Worm (Caenorhabditis elegans): ENCODE results near the gene F11G11.4.

DNA sequence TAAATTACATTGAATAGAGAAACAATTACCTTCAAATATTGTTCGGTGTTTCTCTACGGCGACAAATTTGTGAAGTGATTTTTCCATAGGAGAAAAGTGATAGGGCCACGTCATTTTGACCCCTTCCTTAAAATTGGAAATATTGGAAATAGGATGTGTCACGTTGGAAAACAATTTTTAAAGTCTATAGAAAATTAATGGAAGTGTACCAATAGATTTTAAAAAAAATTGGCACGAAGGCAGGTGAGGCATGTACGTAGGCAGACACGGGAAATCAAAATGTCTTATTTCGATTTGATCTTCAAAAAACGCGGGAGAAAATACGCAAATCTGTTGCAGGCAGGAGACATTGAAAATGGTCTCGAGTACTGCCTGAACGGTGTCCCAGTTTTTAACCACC lies 22.7 kb upstream of the F11G11.4 start, which contains the start of gene C33F10.12:
- TF ChIP-seq unc-62 (GFP tag; optimal IDR thresholded peaks at IDR 0.05) (no peak), chd-7 (tag; optimal IDR thresholded peaks at IDR 0.05) (no peak), Y95B8A.8 (GFP tag; IDR thresholded peaks at IDR 0.05) (no peak), lin-54 (GFP tag; optimal IDR thresholded peaks at IDR 0.05) (no peak), gei-17 (GFP tag; optimal IDR thresholded peaks at IDR 0.05) (no peak), efl-1 (GFP tag; optimal IDR thresholded peaks at IDR 0.05) (no peak), attf-6 (GFP tag; IDR thresholded peaks at IDR 0.05) (no peak), Y67H2A.10 (GFP tag; conservative IDR thresholded peaks at IDR 0.05) (no peak), Y53F4B.3 (GFP tag; IDR thresholded peaks at IDR 0.05) (no peak), nfya-1 (tag; optimal IDR thresholded peaks at IDR 0.05; ENCODE audit: borderline replicate concordance, insufficient read depth) (no peak), zim-3 (tag; optimal IDR thresholded peaks at IDR 0.05) (no peak), pha-4 (tag; optimal IDR thresholded peaks at IDR 0.05) (no peak), bed-2 (GFP tag; IDR thresholded peaks at IDR 0.05) (no peak)
